Fruit fly (Drosophila melanogaster): ENCODE data around the gene CG5160.

The CG5160 gene

dm6 chr2L:7411947-7412621, 13.5 kb upstream of the CG5160 start, which contains the start of gene chm:
Gene chm (plus strand): TSS chr2L:7412417.
- TF ChIP-seq CTCF (optimal IDR thresholded peaks at IDR 0.05) (peak in 1 of 2 experiments; percentile 36), CG8478 (optimal IDR thresholded peaks at IDR 0.05) (no peak)

dm6 chr2L:7410609-7411008, 12.1 kb upstream of the CG5160 start, which contains the start of gene CG15818:
Gene CG15818 (plus strand): TSS chr2L:7410909.
- TF ChIP-seq CG8478 (optimal IDR thresholded peaks at IDR 0.05), result no peak
- TF ChIP-seq CTCF (optimal IDR thresholded peaks at IDR 0.05), result no peak

dm6 chr2L:7409602-7410001, 11.1 kb upstream of the CG5160 start, which contains the start of gene CG5181:
Gene CG5181 (minus strand): TSS chr2L:7409809.
- TF ChIP-seq CG8478 (optimal IDR thresholded peaks at IDR 0.05), result no peak
- TF ChIP-seq CTCF (optimal IDR thresholded peaks at IDR 0.05), result no peak

- TF ChIP-seq CTCF (optimal IDR thresholded peaks at IDR 0.05), result no peak
- no peak for TF ChIP-seq CG8478 (optimal IDR thresholded peaks at IDR 0.05)
These were observed 10.5 kb upstream of the CG5160 start for dm6 chr2L:7409007-7409406.

dm6 chr2L:7407638-7408037, 9.1 kb upstream of the CG5160 start:
- TF ChIP-seq CG8478 (optimal IDR thresholded peaks at IDR 0.05), result no peak
- no peak for TF ChIP-seq CTCF (optimal IDR thresholded peaks at IDR 0.05)

dm6 chr2L:7404923-7405322, 6.4 kb upstream of the CG5160 start, which contains the start of gene CG5177:
Gene CG5177 (plus strand): TSS chr2L:7405227.
- no peak for TF ChIP-seq CTCF (optimal IDR thresholded peaks at IDR 0.05)
- TF ChIP-seq CG8478 (optimal IDR thresholded peaks at IDR 0.05), result no peak

- TF ChIP-seq CG8478 (optimal IDR thresholded peaks at IDR 0.05), result no peak
- TF ChIP-seq CTCF (optimal IDR thresholded peaks at IDR 0.05), result no peak
These were observed 3.1 kb upstream of the CG5160 start for dm6 chr2L:7401627-7402026.

- TF ChIP-seq CTCF (optimal IDR thresholded peaks at IDR 0.05), result no peak
- TF ChIP-seq CG8478 (optimal IDR thresholded peaks at IDR 0.05), result no peak
These were observed 2.5 kb upstream of the CG5160 start, which contains the start of gene CG5171 for dm6 chr2L:7401025-7401424. Gene CG5171 (plus strand): TSS chr2L:7401335.

- TF ChIP-seq CG8478 (optimal IDR thresholded peaks at IDR 0.05) (no peak), CTCF (optimal IDR thresholded peaks at IDR 0.05) (no peak)
These were observed 804 bp downstream of the CG5160 start for dm6 chr2L:7397746-7398145.

- TF ChIP-seq CTCF (optimal IDR thresholded peaks at IDR 0.05), result no peak
- TF ChIP-seq CG8478 (optimal IDR thresholded peaks at IDR 0.05), result no peak
These were observed 1.6 kb downstream of the CG5160 start for dm6 chr2L:7396962-7397361.

dm6 chr2L:7395813-7396212, 2.7 kb downstream of the CG5160 start:
- no peak for TF ChIP-seq CTCF (optimal IDR thresholded peaks at IDR 0.05)
- TF ChIP-seq CG8478 (optimal IDR thresholded peaks at IDR 0.05), result no peak

- TF ChIP-seq CTCF (optimal IDR thresholded peaks at IDR 0.05) (peak; percentile 80 to 81), CG8478 (optimal IDR thresholded peaks at IDR 0.05) (no peak)
These were observed 10.6 kb downstream of the CG5160 start, which contains the start of the genes CG5149 and gudu for dm6 chr2L:7387813-7388558. Gene CG5149 (minus strand): TSS chr2L:7388253. Gene gudu (plus strand): TSS chr2L:7388508.

- TF ChIP-seq CG8478 (optimal IDR thresholded peaks at IDR 0.05), result no peak
- TF ChIP-seq CTCF (optimal IDR thresholded peaks at IDR 0.05), result no peak
These were observed 11.8 kb downstream of the CG5160 start for dm6 chr2L:7386555-7387420.

dm6 chr2L:7377402-7377801, 21.1 kb downstream of the CG5160 start, which contains the start of gene ninaC:
Gene ninaC (plus strand): TSS chr2L:7377702.
- TF ChIP-seq CG8478 (optimal IDR thresholded peaks at IDR 0.05), result no peak
- no peak for TF ChIP-seq CTCF (optimal IDR thresholded peaks at IDR 0.05)

dm6 chr2L:7376157-7376556, 22.4 kb downstream of the CG5160 start:
- TF ChIP-seq CTCF (optimal IDR thresholded peaks at IDR 0.05), result no peak
- TF ChIP-seq CG8478 (optimal IDR thresholded peaks at IDR 0.05), result no peak
